Worm (Caenorhabditis elegans) whole organism, L3 larva: ENCODE data around the gene T24E12.1.
A peak's percentile ranks its signal among the peaks of the same experiment; 100 is the strongest.

Experiments used
- R02D3.7 ChIP-seq: fragments of 150-350 bp; optimal IDR thresholded peaks from 2 replicates; lab custom pipeline; 2014; ENCODE audit warnings: missing biosample characterization, missing genetic modification characterization
- nhr-12 ChIP-seq: fragments of 150-350 bp; optimal IDR thresholded peaks from 2 replicates; lab custom pipeline; 2014; ENCODE audit warnings: missing biosample characterization, missing genetic modification characterization
- pqm-1 ChIP-seq: fragments of 150-350 bp; optimal IDR thresholded peaks from 2 replicates; lab custom pipeline; 2017; ENCODE audit warnings: missing biosample characterization, missing genetic modification characterization, inconsistent platforms
- tbx-2 ChIP-seq: sonication (generic microtip); optimal IDR thresholded peaks from 2 replicates; lab custom pipeline; 2016; ENCODE audit warnings: mild to moderate bottlenecking, missing genetic modification characterization, missing compliant biosample characterization
- unc-62 ChIP-seq: fragments of 150-350 bp; sonication (generic microtip); optimal IDR thresholded peaks from 4 replicates; lab custom pipeline; 2014; ENCODE audit warnings: missing biosample characterization, missing genetic modification reagents, missing genetic modification characterization

DNA sequence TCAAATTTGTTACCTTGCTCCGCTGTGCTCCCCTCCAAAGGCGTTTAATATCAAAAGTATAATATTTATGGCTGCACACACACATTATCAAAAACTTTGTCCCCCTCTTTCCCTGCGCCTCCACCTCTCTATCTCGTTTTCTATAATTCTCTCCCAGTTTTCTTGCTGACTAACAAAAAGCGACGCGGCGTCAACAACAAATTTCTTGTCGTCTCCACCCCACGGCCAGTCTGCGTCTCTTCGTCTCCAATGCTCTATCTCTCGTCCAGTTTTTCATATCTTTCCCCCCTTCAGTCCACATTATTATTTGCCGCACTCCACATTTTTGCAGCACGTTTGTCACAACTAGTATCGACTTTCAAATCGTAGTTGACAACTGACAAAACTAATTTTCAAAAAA is 25.2 kb downstream of the T24E12.1 start:
- TF ChIP-seq pqm-1 (tag; lab: Kevin White, UChicago), result peak; percentile 24
- TF ChIP-seq R02D3.7 (tag; lab: Kevin White, UChicago), result peak; percentile 39
- no peak for TF ChIP-seq tbx-2
- no peak for TF ChIP-seq nhr-12 (tag; lab: Kevin White, UChicago)
- no peak for TF ChIP-seq unc-62 (GFP tag; lab: Kevin White, UChicago)
